Fruit fly (Drosophila melanogaster) whole organism, adult: Measurements from ENCODE around the gene CG8004.

Source experiments
- CG33017 ChIP-seq: fragments of 200-800 bp; sonication (Bioruptor generic); optimal IDR thresholded peaks from 2 replicates; lab custom pipeline; 2018; ENCODE audit warnings: missing biosample characterization, mild to moderate bottlenecking, missing genetic modification characterization, moderate library complexity
- CG7045 ChIP-seq: fragments of 200-800 bp; sonication (Bioruptor generic); optimal IDR thresholded peaks from 2 replicates; lab custom pipeline; 2017; ENCODE audit warnings: missing biosample characterization, mild to moderate bottlenecking, missing genetic modification characterization
- Hr96 ChIP-seq: fragments of 200-800 bp; sonication (Bioruptor generic); optimal IDR thresholded peaks from 2 replicates; lab custom pipeline; 2016; ENCODE audit warnings: missing biosample characterization, missing genetic modification characterization
- bab1 ChIP-seq: fragments of 200-800 bp; sonication (Bioruptor generic); optimal IDR thresholded peaks from 3 replicates; lab custom pipeline; 2019; ENCODE audit warnings: missing biosample characterization, mild to moderate bottlenecking, missing genetic modification characterization, moderate library complexity
- toe ChIP-seq: fragments of 200-800 bp; sonication (Bioruptor generic); optimal IDR thresholded peaks from 2 replicates; lab custom pipeline; 2016; ENCODE audit warnings: missing biosample characterization, missing genetic modification characterization

DNA sequence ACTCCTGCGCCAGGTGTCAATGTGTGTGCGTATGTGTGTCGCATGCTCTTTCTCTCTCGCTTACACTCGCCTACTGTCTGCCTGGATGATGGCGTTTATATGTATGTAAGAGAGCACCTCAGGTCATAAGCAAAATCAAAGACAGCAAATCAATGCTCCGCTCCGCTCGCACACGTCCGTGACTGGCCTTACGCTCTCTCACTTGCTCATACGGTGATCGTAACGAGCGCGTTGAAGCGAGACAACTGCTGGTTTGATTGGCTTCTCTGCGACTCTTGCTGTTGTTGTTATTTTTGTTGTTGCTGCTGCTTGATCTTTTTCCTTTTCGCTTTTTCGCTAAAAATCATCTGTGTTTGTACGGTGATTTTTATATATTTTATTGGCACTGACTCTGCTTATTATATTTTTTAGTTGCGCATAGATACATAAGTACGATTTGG, 32.7 kb downstream of the CG8004 start:
- TF ChIP-seq bab1 (GFP tag; lab: Kevin White, UChicago) (peak; percentile 51), toe (GFP tag; lab: Kevin White, UChicago) (no peak), CG7045 (GFP tag; lab: Kevin White, UChicago) (no peak), Hr96 (no peak), CG33017 (tag; lab: Kevin White, UChicago) (no peak)
